Worm (Caenorhabditis elegans) whole organism, midembryonic: Measurements from ENCODE around the gene T27A10.2.

ENCODE experiments used
- T22C8.4 ChIP-seq: fragments of 200-800 bp; sonication (Bioruptor generic); IDR thresholded peaks from 2 replicates; pipeline ENCODE4 v1.3.6; 2022; ENCODE audit warnings: missing genetic modification characterization, missing compliant biosample characterization
- cog-1 ChIP-seq: sonication (generic microtip); optimal IDR thresholded peaks from 2 replicates; lab custom pipeline; 2016; ENCODE audit warnings: missing genetic modification characterization, missing compliant biosample characterization
- flt-1 ChIP-seq: fragments of 200-800 bp; sonication (Bioruptor generic); IDR thresholded peaks from 2 replicates; pipeline ENCODE4 v1.3.6; 2022; ENCODE audit warnings: missing genetic modification characterization, missing compliant biosample characterization
- klf-2 ChIP-seq: fragments of 200-800 bp; sonication (Bioruptor generic); conservative IDR thresholded peaks from 2 replicates; pipeline ENCODE4 v1.3.6; 2022; ENCODE audit warnings: missing genetic modification reagents, missing genetic modification characterization, missing compliant biosample characterization
- med-1 ChIP-seq: sonication (generic microtip); optimal IDR thresholded peaks from 2 replicates; lab custom pipeline; 2017; ENCODE audit warnings: missing genetic modification characterization, mild to moderate bottlenecking, missing compliant biosample characterization, antibody characterized with exemption, missing genetic modification reagents; ENCODE audit not compliant: insufficient read depth
- ref-1 ChIP-seq: fragments of 200-800 bp; sonication (Bioruptor generic); conservative IDR thresholded peaks from 2 replicates; pipeline ENCODE4 v1.3.6; 2022; ENCODE audit warnings: missing genetic modification reagents, missing genetic modification characterization, missing compliant biosample characterization
- tab-1 ChIP-seq: fragments of 200-800 bp; sonication (Bioruptor generic); IDR thresholded peaks from 2 replicates; pipeline ENCODE4 v1.3.6; 2022; ENCODE audit warnings: missing genetic modification characterization, missing compliant biosample characterization
- ztf-23 ChIP-seq: fragments of 200-800 bp; sonication (Bioruptor generic); IDR thresholded peaks from 2 replicates; pipeline ENCODE4 v1.3.6; 2022; ENCODE audit warnings: missing genetic modification reagents, missing genetic modification characterization, missing compliant biosample characterization
- ztf-29 ChIP-seq: fragments of 200-800 bp; sonication (Bioruptor generic); IDR thresholded peaks from 2 replicates; pipeline ENCODE4 v1.3.6; 2022; ENCODE audit warnings: missing genetic modification reagents, missing genetic modification characterization, missing compliant biosample characterization

Gene T27A10.2

DNA sequence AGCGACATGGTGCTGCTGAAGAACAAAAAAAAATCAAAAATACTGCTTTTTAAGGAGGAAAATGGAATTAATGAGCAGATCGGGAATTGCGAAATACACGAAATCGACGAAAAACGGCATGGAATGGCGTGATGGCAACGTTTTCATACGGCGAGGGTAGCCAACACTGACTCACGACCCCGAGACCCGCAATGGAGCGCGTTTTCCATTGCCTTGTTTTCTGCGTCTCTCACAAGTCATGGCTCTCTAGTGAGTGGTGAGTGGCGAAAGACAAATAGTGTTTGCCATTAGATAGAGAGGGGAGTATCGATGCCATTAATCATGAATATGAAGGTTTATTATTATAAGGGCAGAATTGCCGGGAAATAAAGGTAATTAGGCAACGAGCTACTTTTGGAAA, 20.0 kb downstream of the T27A10.2 start, which contains the start of gene C18B2.4:
C18B2.4 (minus strand) TSS at position 15 of the 400 bp plus-strand sequence.
- TF ChIP-seq ztf-23 (GFP tag; lab: Robert Waterston, UW) (no peak), cog-1 (tag; lab: Kevin White, UChicago) (peak; percentile 76), tab-1 (GFP tag; lab: Robert Waterston, UW) (0 out of 2 replicates have a peak, but pooled peaks have one; percentile 32)

DNA sequence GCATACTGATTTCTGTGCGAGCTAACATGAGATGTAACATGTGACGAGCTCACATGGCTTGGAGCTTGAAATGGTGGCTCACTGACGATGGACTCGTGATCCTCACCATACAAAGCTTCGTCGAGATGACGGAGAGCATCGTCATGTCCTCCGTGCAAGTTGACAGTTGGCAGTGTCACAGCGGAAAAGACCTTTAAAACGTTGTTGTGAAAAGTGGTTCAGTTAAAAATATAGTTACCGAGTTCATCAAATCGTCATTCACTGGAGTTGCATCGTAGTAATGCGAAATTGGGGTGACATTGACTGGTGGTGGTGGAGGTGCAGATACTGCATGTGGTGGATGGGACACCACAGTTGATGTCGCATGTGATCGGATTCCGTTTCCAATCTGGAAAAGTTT, 24.7 kb downstream of the T27A10.2 start:
- no peak for TF ChIP-seq cog-1 (tag; lab: Kevin White, UChicago)
- no peak for TF ChIP-seq ztf-29
- TF ChIP-seq ref-1 (GFP tag; lab: Robert Waterston, UW), result no peak
- TF ChIP-seq med-1 (GFP tag; lab: Kevin White, UChicago), result no peak
- no peak for TF ChIP-seq flt-1
- no peak for TF ChIP-seq ztf-23 (GFP tag; lab: Robert Waterston, UW)
- TF ChIP-seq tab-1 (GFP tag; lab: Robert Waterston, UW), result no peak
- no peak for TF ChIP-seq T22C8.4
- no peak for TF ChIP-seq klf-2 (GFP tag; lab: Robert Waterston, UW)

- TF ChIP-seq ztf-29 (no peak), klf-2 (GFP tag; lab: Robert Waterston, UW) (no peak), ztf-23 (GFP tag; lab: Robert Waterston, UW) (no peak), flt-1 (no peak), cog-1 (tag; lab: Kevin White, UChicago) (no peak), med-1 (GFP tag; lab: Kevin White, UChicago) (no peak), T22C8.4 (no peak), ref-1 (GFP tag; lab: Robert Waterston, UW) (no peak), tab-1 (GFP tag; lab: Robert Waterston, UW) (no peak)
Measured at ce11 chrX:3611042-3611623, 25.4 kb downstream of the T27A10.2 start, which contains the start of gene C18B2.5. C18B2.5 (minus strand) TSS chrX:3611092.

DNA sequence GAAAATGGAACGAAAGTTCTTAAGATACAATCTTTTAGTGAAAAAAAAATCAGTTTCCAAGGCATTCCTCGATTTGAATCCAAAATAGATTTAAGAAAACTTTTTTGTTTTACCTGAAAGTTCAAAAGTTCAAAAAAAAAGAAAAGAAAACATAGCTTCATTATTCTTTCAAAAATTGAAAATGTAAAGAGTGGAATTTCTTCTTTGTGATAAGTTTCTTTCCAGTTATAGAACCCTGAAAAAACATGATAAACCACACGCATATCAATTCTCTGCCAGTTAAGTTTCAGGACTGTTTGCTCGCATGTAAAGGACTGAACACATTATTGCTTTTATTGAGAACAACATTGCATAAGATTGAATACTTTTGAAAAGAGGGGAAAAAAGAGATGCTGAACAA, 26.0 kb downstream of the T27A10.2 start:
- TF ChIP-seq flt-1, result no peak

ce11 chrX:3613665-3614064, 27.9 kb downstream of the T27A10.2 start:
- no peak for TF ChIP-seq ztf-23 (GFP tag; lab: Robert Waterston, UW)
- no peak for TF ChIP-seq flt-1
- no peak for TF ChIP-seq ztf-29

DNA sequence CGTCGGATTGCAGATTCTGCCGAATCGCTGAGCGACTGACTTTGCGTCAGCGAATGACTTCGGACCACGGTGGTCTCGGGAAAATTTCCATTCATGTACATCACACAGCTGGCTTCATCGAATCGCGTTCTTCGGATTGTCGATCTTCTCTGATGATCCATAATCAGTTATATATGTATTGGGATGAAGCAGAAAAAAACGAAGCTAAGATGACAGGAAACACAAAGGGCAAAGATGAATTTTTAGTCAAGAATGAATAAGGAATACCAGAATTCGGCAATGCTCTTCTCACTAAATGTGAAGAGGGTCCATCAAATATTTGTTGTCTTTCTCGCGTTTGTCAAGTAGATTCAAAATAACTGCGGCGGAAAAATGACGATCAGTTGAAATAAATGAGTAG, 31.5 kb downstream of the T27A10.2 start, which contains the start of gene del-9:
del-9 (minus strand) TSS at position 101 of the 400 bp plus-strand sequence.
- TF ChIP-seq tab-1 (GFP tag; lab: Robert Waterston, UW) (no peak), cog-1 (tag; lab: Kevin White, UChicago) (no peak), ztf-29 (no peak), ztf-23 (GFP tag; lab: Robert Waterston, UW) (no peak), T22C8.4 (no peak), med-1 (GFP tag; lab: Kevin White, UChicago) (no peak), ref-1 (GFP tag; lab: Robert Waterston, UW) (no peak)

DNA sequence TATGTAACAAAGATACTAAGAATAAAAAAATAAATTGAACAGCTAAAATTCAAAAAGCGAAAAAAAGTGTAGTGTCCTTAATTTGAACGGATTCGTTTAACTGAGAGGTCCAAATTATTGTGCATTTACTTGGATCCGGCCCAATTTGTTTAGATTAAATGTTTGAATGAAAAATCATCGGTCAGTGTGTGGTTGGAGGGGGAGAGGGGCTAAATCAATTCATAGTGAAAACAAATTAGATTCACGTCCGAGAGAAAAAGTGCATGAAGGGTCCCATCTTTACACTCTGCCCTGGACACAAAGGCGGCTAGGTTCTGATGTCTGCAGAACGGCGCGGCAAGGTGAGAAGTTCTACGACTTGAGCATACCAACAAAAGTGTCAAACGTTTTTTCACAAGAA, 33.1 kb downstream of the T27A10.2 start:
- TF ChIP-seq med-1 (GFP tag; lab: Kevin White, UChicago), result no peak
- no peak for TF ChIP-seq cog-1 (tag; lab: Kevin White, UChicago)
- TF ChIP-seq ref-1 (GFP tag; lab: Robert Waterston, UW), result no peak
- no peak for TF ChIP-seq klf-2 (GFP tag; lab: Robert Waterston, UW)
- TF ChIP-seq tab-1 (GFP tag; lab: Robert Waterston, UW), result no peak
- no peak for TF ChIP-seq T22C8.4

ce11 chrX:3623162-3623561, 37.4 kb downstream of the T27A10.2 start, which contains the start of gene C18B2.2:
C18B2.2 (plus strand) TSS chrX:3623462.
- TF ChIP-seq ref-1 (GFP tag; lab: Robert Waterston, UW), result no peak
- TF ChIP-seq klf-2 (GFP tag; lab: Robert Waterston, UW), result no peak
- TF ChIP-seq tab-1 (GFP tag; lab: Robert Waterston, UW), result no peak
- TF ChIP-seq med-1 (GFP tag; lab: Kevin White, UChicago), result no peak
- TF ChIP-seq T22C8.4, result no peak
- TF ChIP-seq flt-1, result no peak
- no peak for TF ChIP-seq cog-1 (tag; lab: Kevin White, UChicago)
- no peak for TF ChIP-seq ztf-23 (GFP tag; lab: Robert Waterston, UW)
- TF ChIP-seq ztf-29, result no peak

- no peak for TF ChIP-seq ref-1 (GFP tag; lab: Robert Waterston, UW)
Measured at ce11 chrX:3625599-3625998, 39.8 kb downstream of the T27A10.2 start.

DNA sequence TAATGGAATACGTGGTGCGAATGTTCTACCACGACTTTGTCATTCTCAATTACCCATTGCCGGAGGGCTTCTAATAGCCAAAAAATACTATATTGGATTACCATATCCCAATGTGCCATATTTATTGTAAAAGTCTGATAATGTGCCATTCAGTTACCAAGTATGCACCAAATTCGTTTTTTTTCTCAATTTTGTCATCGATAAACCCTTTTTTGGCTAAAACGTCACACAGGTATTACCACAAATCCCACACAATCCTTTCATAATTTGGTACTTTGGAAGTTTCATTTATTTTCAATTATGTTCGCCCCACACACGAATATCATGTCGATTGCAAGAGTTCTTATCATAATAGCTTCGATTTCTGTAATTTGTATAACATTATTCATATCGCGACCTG, 42.3 kb downstream of the T27A10.2 start, which contains the start of gene vep-2:
vep-2 (plus strand) TSS at position 301 of the 400 bp plus-strand sequence.
- TF ChIP-seq ref-1 (GFP tag; lab: Robert Waterston, UW) (no peak), ztf-29 (no peak), klf-2 (GFP tag; lab: Robert Waterston, UW) (no peak), tab-1 (GFP tag; lab: Robert Waterston, UW) (no peak), med-1 (GFP tag; lab: Kevin White, UChicago) (no peak), cog-1 (tag; lab: Kevin White, UChicago) (no peak), ztf-23 (GFP tag; lab: Robert Waterston, UW) (no peak), flt-1 (no peak), T22C8.4 (no peak)

ce11 chrX:3630090-3630489, 44.3 kb downstream of the T27A10.2 start:
- no peak for TF ChIP-seq ztf-29
- no peak for TF ChIP-seq tab-1 (GFP tag; lab: Robert Waterston, UW)
- no peak for TF ChIP-seq ztf-23 (GFP tag; lab: Robert Waterston, UW)
